Fruit fly (Drosophila melanogaster) whole organism, embryonic: Measurements from ENCODE around the gene CG11454.
A peak's percentile ranks its signal among the peaks of the same experiment; 100 is the strongest.

Source experiments
- Awh ChIP-seq: fragments of 200-800 bp; sonication (Bioruptor generic); IDR thresholded peaks from 2 replicates; pipeline ENCODE4, ENCODE4 v1.3.6; 2022; ENCODE audit warnings: missing biosample characterization, missing genetic modification characterization
- CG10543 ChIP-seq: fragments of 200-800 bp; sonication (Bioruptor generic); optimal IDR thresholded peaks from 3 replicates; lab custom pipeline; 2017; ENCODE audit warnings: missing biosample characterization, mild to moderate bottlenecking, missing genetic modification characterization, moderate library complexity
- CG12769 ChIP-seq: fragments of 200-800 bp; sonication (Bioruptor generic); optimal IDR thresholded peaks from 2 replicates; lab custom pipeline; 2019; ENCODE audit warnings: missing biosample characterization, mild to moderate bottlenecking, missing genetic modification characterization, moderate library complexity
- CG13894 ChIP-seq: fragments of 200-800 bp; sonication (Bioruptor generic); optimal IDR thresholded peaks from 3 replicates; lab custom pipeline; 2018; ENCODE audit warnings: missing biosample characterization, mild to moderate bottlenecking, missing genetic modification characterization, moderate library complexity
- CG16779 ChIP-seq: fragments of 200-800 bp; sonication (Bioruptor generic); IDR thresholded peaks from 2 replicates; pipeline ENCODE4 v1.3.6; 2022; ENCODE audit warnings: missing biosample characterization, missing genetic modification characterization
- CG17361 ChIP-seq: fragments of 200-800 bp; sonication (Bioruptor generic); IDR thresholded peaks from 3 replicates; pipeline ENCODE4 v1.3.6; 2022; ENCODE audit warnings: missing biosample characterization, missing genetic modification characterization
- CG3065 ChIP-seq: fragments of 200-800 bp; sonication (Bioruptor generic); optimal IDR thresholded peaks from 2 replicates; lab custom pipeline; 2016; ENCODE audit warnings: missing biosample characterization, missing genetic modification characterization
- CG8290 ChIP-seq, 3 experiments: fragments of 200-800 bp; sonication (Bioruptor generic); optimal IDR thresholded peaks; 2 replicates each; lab custom pipeline; 2016 to 2019; ENCODE audit warnings: missing biosample characterization in 3 of 3, missing genetic modification characterization in 3 of 3, mild to moderate bottlenecking in 2 of 3, moderate library complexity in 1 of 3
- E2f1 ChIP-seq: fragments of 200-800 bp; sonication (Bioruptor generic); IDR thresholded peaks from 2 replicates; pipeline ENCODE4 v1.3.6; 2022; ENCODE audit warnings: missing biosample characterization, missing genetic modification characterization
- Eip74EF ChIP-seq, 2 experiments: fragments of 200-800 bp in 1 of 2; fragments of >200 bp in 1 of 2; sonication (Bioruptor generic) in 1 of 2; optimal IDR thresholded peaks; 2 replicates each; lab custom pipeline; 2017 to 2019; ENCODE audit warnings: missing biosample characterization in 2 of 2, missing genetic modification characterization in 2 of 2, mild to moderate bottlenecking in 1 of 2, moderate library complexity in 1 of 2
- Hr78 ChIP-seq, 2 experiments: fragments of 200-800 bp in 1 of 2; fragments of >200 bp in 1 of 2; sonication (Bioruptor generic) in 1 of 2; optimal IDR thresholded peaks; 2 replicates each; lab custom pipeline; 2017 to 2019; ENCODE audit warnings: missing biosample characterization in 2 of 2, missing genetic modification characterization in 2 of 2, mild to moderate bottlenecking in 1 of 2, moderate library complexity in 1 of 2
- MTF-1 ChIP-seq: fragments of 200-800 bp; sonication (Bioruptor generic); optimal IDR thresholded peaks from 2 replicates; lab custom pipeline; 2018; ENCODE audit warnings: missing biosample characterization, mild to moderate bottlenecking, missing genetic modification characterization, borderline replicate concordance
- Med ChIP-seq: fragments of 200-800 bp; sonication (Bioruptor generic); peaks from one replicate; lab custom pipeline; 2016; ENCODE audit warnings: missing biosample characterization, missing genetic modification characterization, mild to moderate bottlenecking, inconsistent platforms, moderate library complexity
- Optix ChIP-seq: fragments of 200-800 bp; sonication (Bioruptor generic); IDR thresholded peaks from 3 replicates; pipeline ENCODE4 v1.3.6; 2022; ENCODE audit warnings: missing biosample characterization, missing genetic modification characterization
- ab ChIP-seq: fragments of 200-800 bp; sonication (Bioruptor generic); optimal IDR thresholded peaks from 2 replicates; lab custom pipeline; 2016; ENCODE audit warnings: missing biosample characterization, missing genetic modification characterization
- abd-A ChIP-seq: fragments of 200-800 bp; sonication (Bioruptor generic); optimal IDR thresholded peaks from 3 replicates; lab custom pipeline; 2019; ENCODE audit warnings: missing biosample characterization, mild to moderate bottlenecking, missing genetic modification characterization, moderate library complexity
- chinmo ChIP-seq: fragments of 200-800 bp; sonication (Bioruptor generic); IDR thresholded peaks from 4 replicates; pipeline ENCODE4 v1.3.6; 2022; ENCODE audit warnings: missing biosample characterization, missing genetic modification characterization; ENCODE audit not compliant: partially characterized antibody
- ci ChIP-seq: fragments of 200-800 bp; sonication (Bioruptor generic); IDR thresholded peaks from 3 replicates; pipeline ENCODE4 v1.3.6; 2022; ENCODE audit warnings: missing biosample characterization, missing genetic modification characterization
- dan ChIP-seq: fragments of 200-800 bp; sonication (Bioruptor generic); IDR thresholded peaks from 2 replicates; pipeline ENCODE4 v1.3.6; 2022; ENCODE audit warnings: missing biosample characterization, missing genetic modification characterization
- grn ChIP-seq: fragments of 200-800 bp; sonication (Bioruptor generic); optimal IDR thresholded peaks from 3 replicates; lab custom pipeline; 2017; ENCODE audit warnings: missing biosample characterization, missing genetic modification characterization
- nau ChIP-seq: fragments of 200-800 bp; sonication (Bioruptor generic); optimal IDR thresholded peaks from 3 replicates; lab custom pipeline; 2017; ENCODE audit warnings: missing biosample characterization, mild to moderate bottlenecking, missing genetic modification characterization, missing genetic modification reagents
- nom ChIP-seq: fragments of 200-800 bp; sonication (Bioruptor generic); optimal IDR thresholded peaks from 2 replicates; lab custom pipeline; 2017; ENCODE audit warnings: missing biosample characterization, missing genetic modification characterization, mild to moderate bottlenecking, moderate library complexity, missing genetic modification reagents
- oc ChIP-seq: fragments of 200-800 bp; sonication (Bioruptor generic); optimal IDR thresholded peaks from 2 replicates; lab custom pipeline; 2018; ENCODE audit warnings: missing biosample characterization, mild to moderate bottlenecking, missing genetic modification characterization, moderate library complexity
- onecut ChIP-seq: fragments of 200-800 bp; sonication (Bioruptor generic); IDR thresholded peaks from 2 replicates; pipeline ENCODE4 v1.3.6; 2022; ENCODE audit warnings: missing biosample characterization, missing genetic modification characterization
- otp ChIP-seq: fragments of 200-800 bp; sonication (Bioruptor generic); IDR thresholded peaks from 3 replicates; pipeline ENCODE4, ENCODE4 v1.3.6; 2022; ENCODE audit warnings: missing biosample characterization, missing genetic modification characterization
- repo ChIP-seq: fragments of 200-800 bp; sonication (Bioruptor generic); optimal IDR thresholded peaks from 2 replicates; lab custom pipeline; 2016; ENCODE audit warnings: missing biosample characterization, missing genetic modification characterization
- sd ChIP-seq: fragments of 200-800 bp; sonication (Bioruptor generic); optimal IDR thresholded peaks from 3 replicates; lab custom pipeline; 2018; ENCODE audit warnings: missing biosample characterization, mild to moderate bottlenecking, missing genetic modification characterization, moderate library complexity
- sens ChIP-seq: fragments of 200-800 bp; sonication (Bioruptor generic); peaks from one replicate; lab custom pipeline; 2016; ENCODE audit warnings: missing biosample characterization, missing genetic modification characterization
- seq ChIP-seq: fragments of 200-800 bp; sonication (Bioruptor generic); IDR thresholded peaks from 2 replicates; pipeline ENCODE4 v1.3.6; 2022; ENCODE audit warnings: missing biosample characterization, missing genetic modification characterization
- slp2 ChIP-seq: fragments of 200-800 bp; sonication (Bioruptor generic); optimal IDR thresholded peaks from 2 replicates; lab custom pipeline; 2016; ENCODE audit warnings: missing biosample characterization, missing genetic modification characterization
- vvl ChIP-seq: fragments of 200-800 bp; sonication (Bioruptor generic); IDR thresholded peaks from 2 replicates; pipeline ENCODE4 v1.3.6; 2022; ENCODE audit warnings: missing biosample characterization, missing genetic modification characterization
- wor ChIP-seq: fragments of 200-800 bp; sonication (Bioruptor generic); IDR thresholded peaks from 2 replicates; pipeline ENCODE4 v1.3.6; 2022; ENCODE audit warnings: missing biosample characterization, missing genetic modification characterization

The CG11454 gene

DNA sequence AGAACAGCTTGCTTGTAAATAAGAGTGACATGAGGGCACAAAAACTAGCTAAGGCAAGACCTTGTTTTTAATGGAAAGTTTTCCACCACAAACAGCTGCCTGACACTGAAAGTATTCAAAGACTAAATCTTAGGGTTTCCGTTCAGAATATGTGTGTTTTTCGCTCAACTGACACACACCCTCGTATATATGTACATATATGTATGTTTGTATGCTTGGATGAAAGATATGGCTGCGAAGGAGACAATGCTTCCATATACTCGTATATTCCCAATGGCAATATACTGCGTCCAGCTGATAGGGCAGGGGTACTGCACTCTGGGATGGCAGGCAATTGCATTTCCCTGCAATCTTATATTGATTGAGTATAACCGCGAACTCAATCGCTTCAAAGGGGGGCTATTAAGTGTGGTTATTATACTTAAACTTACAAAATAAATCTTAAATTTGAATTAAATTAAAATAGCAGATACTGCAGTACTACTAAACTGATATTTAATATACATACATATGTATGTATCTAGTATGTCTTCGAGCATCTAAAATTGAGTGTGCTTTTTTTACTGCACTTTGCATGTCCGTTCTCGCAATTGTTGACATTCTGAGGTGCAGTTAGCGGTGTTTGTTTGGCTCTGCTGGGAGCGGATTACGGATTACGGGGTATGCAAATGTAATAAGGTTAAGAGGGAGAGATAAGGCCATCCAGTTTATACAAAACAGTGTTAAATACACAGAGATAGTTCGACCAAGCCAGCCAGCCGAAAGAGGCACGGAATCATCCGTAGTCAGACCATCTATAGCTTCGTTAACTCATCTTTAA lies 8.3 kb upstream of the CG11454 start (continued):
- TF ChIP-seq nau (GFP tag; lab: Kevin White, UChicago): peak; percentile 5
- no peak for TF ChIP-seq E2f1 (GFP tag; lab: Robert Waterston, UW)
- TF ChIP-seq CG3065 (GFP tag; lab: Kevin White, UChicago): no peak
- TF ChIP-seq Optix (GFP tag; lab: Robert Waterston, UW): no peak

DNA sequence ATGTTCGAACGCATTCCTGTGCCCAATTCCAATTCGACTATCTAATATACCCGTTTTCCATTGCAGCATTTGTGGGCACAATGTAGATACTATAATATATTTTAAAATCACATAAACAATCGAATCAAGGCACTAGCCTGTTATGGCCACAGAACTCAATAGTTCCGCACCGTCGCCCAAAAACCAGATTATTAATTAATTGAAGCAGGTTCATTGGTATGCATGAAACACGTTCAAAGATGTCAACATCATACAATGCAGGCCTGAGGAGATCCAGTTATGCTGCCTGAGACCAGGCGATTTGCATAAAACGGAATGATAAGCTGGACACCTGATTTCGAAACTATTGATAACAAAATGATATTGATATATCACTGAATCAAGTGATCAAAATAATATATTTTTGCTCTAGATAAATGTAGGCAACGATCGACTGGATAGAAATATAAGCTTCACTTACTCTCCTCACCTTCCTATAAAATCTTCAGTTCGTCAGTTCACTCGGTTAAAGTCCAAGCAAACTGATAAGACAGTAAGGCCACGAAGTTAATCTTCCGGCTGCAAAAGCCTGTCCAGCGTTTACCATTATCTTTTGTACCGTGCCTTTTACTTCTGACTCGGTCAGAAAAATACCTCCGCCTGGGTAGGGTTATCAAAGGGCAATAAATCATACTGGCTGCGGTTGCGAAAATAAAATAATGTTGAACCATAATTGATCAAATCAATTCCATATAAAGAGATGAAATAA lies 7.6 kb upstream of the CG11454 start:
- TF ChIP-seq nom (GFP tag; lab: Kevin White, UChicago) (peak; percentile 71), slp2 (GFP tag; lab: Kevin White, UChicago) (no peak), oc (tag; lab: Kevin White, UChicago) (no peak), abd-A (tag; lab: Kevin White, UChicago) (peak; percentile 76), vvl (GFP tag; lab: Robert Waterston, UW) (peak; percentile 81), seq (GFP tag; lab: Robert Waterston, UW) (no peak), sd (tag; lab: Kevin White, UChicago) (peak; percentile 47), Hr78 (GFP tag; optimal IDR thresholded peaks at IDR 0.05; lab: Kevin White, UChicago) (peak in 1 of 2 experiments; percentile 17), chinmo (GFP tag; lab: Robert Waterston, UW) (peak; percentile 95; the same call in 3 of the 4 replicates), CG10543 (GFP tag; lab: Kevin White, UChicago) (no peak), Awh (GFP tag; lab: Robert Waterston, UW) (peak; percentile 42; the same call in 1 of the 2 replicates), sens (GFP tag; lab: Kevin White, UChicago) (peak; percentile 76), grn (GFP tag; lab: Kevin White, UChicago) (peak; percentile 45), otp (GFP tag; lab: Robert Waterston, UW) (no peak), dan (no peak), Med (peak; percentile 38), Eip74EF (GFP tag; optimal IDR thresholded peaks at IDR 0.05; lab: Kevin White, UChicago) (peak in 1 of 2 experiments; percentile 55), CG12769 (peak; percentile 55), CG13894 (tag; lab: Kevin White, UChicago) (peak; percentile 26)

- TF ChIP-seq CG8290 (GFP tag; optimal IDR thresholded peaks at IDR 0.05; lab: Kevin White, UChicago) (no peak), CG8290 (tag; optimal IDR thresholded peaks at IDR 0.05; lab: Kevin White, UChicago) (peak in 1 of 2 experiments; percentile 24), onecut (GFP tag; lab: Robert Waterston, UW) (no peak), repo (GFP tag; lab: Kevin White, UChicago) (no peak), ci (GFP tag; lab: Robert Waterston, UW) (0 out of 3 replicates have a peak, but pooled peaks have one; percentile 29), CG17361 (GFP tag; lab: Robert Waterston, UW) (0 out of 3 replicates have a peak, but pooled peaks have one; percentile 16), wor (GFP tag; lab: Robert Waterston, UW) (no peak), CG16779 (GFP tag; lab: Robert Waterston, UW) (no peak), ab (GFP tag; lab: Kevin White, UChicago) (no peak), MTF-1 (GFP tag; lab: Kevin White, UChicago) (no peak)
Observed at dm6 chr2L:136131-136426, 7.0 kb upstream of the CG11454 start.
